Fruit fly (Drosophila melanogaster) Kc167 (cell line): Measurements from ENCODE around the gene Lcp65Ab2.

Source experiments
- h ChIP-seq: fragments of >200 bp; optimal IDR thresholded peaks from 3 replicates; lab custom pipeline; 2018; ENCODE audit warnings: missing external identifiers
- insv ChIP-seq: fragments of >200 bp; optimal IDR thresholded peaks from 3 replicates; lab custom pipeline; 2018; ENCODE audit warnings: missing external identifiers
- psq ChIP-seq: fragments of >200 bp; optimal IDR thresholded peaks from 2 replicates; lab custom pipeline; 2017; ENCODE audit warnings: missing external identifiers
- ttk ChIP-seq: sonication (Bioruptor generic); optimal IDR thresholded peaks from 2 replicates; lab custom pipeline; 2017; ENCODE audit warnings: missing external identifiers

dm6 chr3L:6141538-6141937 is 4.9 kb upstream of the Lcp65Ab2 start:
- TF ChIP-seq insv (lab: Kevin White, UChicago) (no peak), h (lab: Kevin White, UChicago) (no peak), psq (lab: Kevin White, UChicago) (no peak), ttk (lab: Kevin White, UChicago) (no peak)
